Fruit fly (Drosophila melanogaster): ENCODE results near the gene CG3457.

DNA sequence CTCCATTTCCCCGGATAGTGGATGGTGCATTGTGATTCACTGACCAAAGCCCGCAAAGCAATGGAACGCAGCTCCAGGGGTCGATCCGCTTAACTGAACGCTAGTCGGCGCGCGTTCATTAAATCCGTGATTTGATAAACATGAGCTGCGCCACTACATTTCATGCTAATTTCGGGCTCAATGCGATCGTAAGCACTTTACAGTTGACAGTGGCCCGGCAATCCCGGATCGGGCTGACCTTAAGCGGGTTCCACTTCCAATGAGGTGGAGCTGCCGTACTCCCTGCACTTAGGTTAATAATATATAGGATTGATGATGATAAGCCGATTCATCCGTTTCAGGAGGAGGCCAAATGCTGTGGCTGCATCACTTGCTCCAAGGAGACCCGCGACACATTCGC, 16.1 kb downstream of the CG3457 start, which contains the start of gene FarO:
- no peak for TF ChIP-seq cnc (optimal IDR thresholded peaks at IDR 0.05)
- no peak for TF ChIP-seq CG5204 (GFP tag; optimal IDR thresholded peaks at IDR 0.05)
- no peak for TF ChIP-seq pad (GFP tag; optimal IDR thresholded peaks at IDR 0.05)
- no peak for TF ChIP-seq Mnt (GFP tag; optimal IDR thresholded peaks at IDR 0.05)
- TF ChIP-seq Clk (GFP tag; optimal IDR thresholded peaks at IDR 0.05): no peak
- TF ChIP-seq CG12768 (GFP tag; optimal IDR thresholded peaks at IDR 0.05): no peak
- TF ChIP-seq CG7101 (tag; optimal IDR thresholded peaks at IDR 0.05): no peak
- no peak for TF ChIP-seq CG14711 (tag; optimal IDR thresholded peaks at IDR 0.05)
- no peak for TF ChIP-seq bab1 (GFP tag; optimal IDR thresholded peaks at IDR 0.05)
- TF ChIP-seq ovo (GFP tag; optimal IDR thresholded peaks at IDR 0.05): no peak
- TF ChIP-seq Hr96 (GFP tag; optimal IDR thresholded peaks at IDR 0.05): no peak

Data from whole organism, adult.